Worm (Caenorhabditis elegans): ENCODE measurements around the gene tbc-11.
A peak's percentile ranks its signal among the peaks of the same experiment; 100 is the strongest.

The tbc-11 gene

ce11 chrX:952557-953083 lies 27.9 kb downstream of the tbc-11 start:
- TF ChIP-seq hmg-4 (GFP tag; optimal IDR thresholded peaks at IDR 0.05) (no peak), F13C5.2 (tag; optimal IDR thresholded peaks at IDR 0.05) (peak; percentile 31), tbx-37 (GFP tag; conservative IDR thresholded peaks at IDR 0.05) (no peak)

ce11 chrX:954499-955061 lies 29.8 kb downstream of the tbc-11 start, which contains the start of gene apm-3:
TSS of gene apm-3 (plus strand) at chrX:954975.
- peak; percentile 38 for TF ChIP-seq hmg-4 (GFP tag; optimal IDR thresholded peaks at IDR 0.05)
- TF ChIP-seq B0310.2 (tag; optimal IDR thresholded peaks at IDR 0.05): no peak

- TF ChIP-seq hmg-4 (GFP tag; optimal IDR thresholded peaks at IDR 0.05) (no peak), scrt-1 (GFP tag; IDR thresholded peaks at IDR 0.05) (no peak), ceh-13 (GFP tag; optimal IDR thresholded peaks at IDR 0.05) (no peak), B0310.2 (tag; optimal IDR thresholded peaks at IDR 0.05) (no peak), pes-1 (GFP tag; IDR thresholded peaks at IDR 0.05) (no peak), ets-7 (tag; optimal IDR thresholded peaks at IDR 0.05) (no peak), flt-1 (GFP tag; IDR thresholded peaks at IDR 0.05) (no peak), sea-1 (GFP tag; conservative IDR thresholded peaks at IDR 0.05) (no peak), tbx-11 (GFP tag; IDR thresholded peaks at IDR 0.05) (no peak), tra-4 (tag; optimal IDR thresholded peaks at IDR 0.05) (no peak), F13C5.2 (tag; optimal IDR thresholded peaks at IDR 0.05) (no peak), tbx-37 (GFP tag; conservative IDR thresholded peaks at IDR 0.05) (no peak), aly-1 (tag; optimal IDR thresholded peaks at IDR 0.05) (no peak), ceh-36 (tag; optimal IDR thresholded peaks at IDR 0.05) (no peak)
Measured at ce11 chrX:957581-957980, 32.8 kb downstream of the tbc-11 start, which contains the start of gene chil-10. TSS of gene chil-10 (plus strand) at chrX:957881.

- TF ChIP-seq sea-1 (GFP tag; conservative IDR thresholded peaks at IDR 0.05): no peak
- TF ChIP-seq hnd-1 (tag; optimal IDR thresholded peaks at IDR 0.05): no peak
- TF ChIP-seq F13C5.2 (tag; optimal IDR thresholded peaks at IDR 0.05): no peak
- no peak for TF ChIP-seq pes-1 (GFP tag; IDR thresholded peaks at IDR 0.05)
- no peak for TF ChIP-seq ceh-13 (GFP tag; optimal IDR thresholded peaks at IDR 0.05)
- TF ChIP-seq ets-7 (tag; optimal IDR thresholded peaks at IDR 0.05): no peak
Measured at ce11 chrX:960139-960538, 35.4 kb downstream of the tbc-11 start.

- no peak for TF ChIP-seq F13C5.2 (tag; optimal IDR thresholded peaks at IDR 0.05)
- TF ChIP-seq hnd-1 (tag; optimal IDR thresholded peaks at IDR 0.05): no peak
- no peak for TF ChIP-seq ama-1 (optimal IDR thresholded peaks at IDR 0.05)
Measured at ce11 chrX:963171-963570, 38.4 kb downstream of the tbc-11 start, which contains the start of gene ncs-1. TSS of gene ncs-1 (minus strand) at chrX:963271.

ce11 chrX:970072-970471 lies 45.3 kb downstream of the tbc-11 start, which contains the start of gene C44C1.6:
TSS of gene C44C1.6 (minus strand) at chrX:970270.
- TF ChIP-seq pes-1 (GFP tag; IDR thresholded peaks at IDR 0.05): no peak
- TF ChIP-seq F13C5.2 (tag; optimal IDR thresholded peaks at IDR 0.05): no peak
- TF ChIP-seq B0310.2 (tag; optimal IDR thresholded peaks at IDR 0.05): no peak
- no peak for TF ChIP-seq ama-1 (optimal IDR thresholded peaks at IDR 0.05)
- no peak for TF ChIP-seq tra-4 (tag; optimal IDR thresholded peaks at IDR 0.05)
- no peak for TF ChIP-seq tbx-37 (GFP tag; conservative IDR thresholded peaks at IDR 0.05)
- TF ChIP-seq hmbx-1 (tag; optimal IDR thresholded peaks at IDR 0.05): no peak
- TF ChIP-seq tbx-11 (GFP tag; IDR thresholded peaks at IDR 0.05): no peak
- no peak for TF ChIP-seq ets-7 (tag; optimal IDR thresholded peaks at IDR 0.05)
- TF ChIP-seq ceh-36 (tag; optimal IDR thresholded peaks at IDR 0.05): no peak
- TF ChIP-seq flt-1 (GFP tag; IDR thresholded peaks at IDR 0.05): no peak

- TF ChIP-seq ceh-36 (tag; optimal IDR thresholded peaks at IDR 0.05) (no peak), ama-1 (optimal IDR thresholded peaks at IDR 0.05) (no peak), ceh-13 (GFP tag; optimal IDR thresholded peaks at IDR 0.05) (no peak), hmg-4 (GFP tag; optimal IDR thresholded peaks at IDR 0.05) (peak; percentile 45), hmbx-1 (tag; optimal IDR thresholded peaks at IDR 0.05) (no peak), tra-4 (tag; optimal IDR thresholded peaks at IDR 0.05) (no peak), B0310.2 (tag; optimal IDR thresholded peaks at IDR 0.05) (no peak), F13C5.2 (tag; optimal IDR thresholded peaks at IDR 0.05) (peak; percentile 7), sea-1 (GFP tag; conservative IDR thresholded peaks at IDR 0.05) (no peak), tbx-37 (GFP tag; conservative IDR thresholded peaks at IDR 0.05) (no peak), flt-1 (GFP tag; IDR thresholded peaks at IDR 0.05) (no peak), aly-1 (tag; optimal IDR thresholded peaks at IDR 0.05) (no peak), scrt-1 (GFP tag; IDR thresholded peaks at IDR 0.05) (no peak)
Measured at ce11 chrX:974499-975235, 49.9 kb downstream of the tbc-11 start, which contains the start of gene vps-45. TSS of gene vps-45 (minus strand) at chrX:974848.

ce11 chrX:975236-975535 lies 50.4 kb downstream of the tbc-11 start:
- no peak for TF ChIP-seq ceh-13 (GFP tag; optimal IDR thresholded peaks at IDR 0.05)
- TF ChIP-seq hmg-4 (GFP tag; optimal IDR thresholded peaks at IDR 0.05): no peak
- TF ChIP-seq flt-1 (GFP tag; IDR thresholded peaks at IDR 0.05): no peak
- TF ChIP-seq pes-1 (GFP tag; IDR thresholded peaks at IDR 0.05): no peak
- no peak for TF ChIP-seq tbx-37 (GFP tag; conservative IDR thresholded peaks at IDR 0.05)
- no peak for TF ChIP-seq tra-4 (tag; optimal IDR thresholded peaks at IDR 0.05)
- no peak for TF ChIP-seq tbx-11 (GFP tag; IDR thresholded peaks at IDR 0.05)
- no peak for TF ChIP-seq scrt-1 (GFP tag; IDR thresholded peaks at IDR 0.05)
- no peak for TF ChIP-seq aly-1 (tag; optimal IDR thresholded peaks at IDR 0.05)
- no peak for TF ChIP-seq B0310.2 (tag; optimal IDR thresholded peaks at IDR 0.05)
- no peak for TF ChIP-seq sea-1 (GFP tag; conservative IDR thresholded peaks at IDR 0.05)

Data from whole organism, early embryonic.